Worm (Caenorhabditis elegans) whole organism, mixed stage, embryonic: ENCODE data around the gene str-12.
"Not testable (repeated sequence)": the region's sequence is repeated elsewhere in the genome, so short reads cannot be mapped to it uniquely, and the experiment has no call there.

Source experiments
- M03D4.4 ChIP-seq: sonication (generic microtip); optimal IDR thresholded peaks from 2 replicates; lab custom pipeline; 2017; ENCODE audit warnings: mild to moderate bottlenecking, missing genetic modification characterization, missing compliant biosample characterization
- blmp-1 ChIP-seq: fragments of 150-350 bp; optimal IDR thresholded peaks from 2 replicates; lab custom pipeline; 2014; ENCODE audit warnings: missing biosample characterization, missing genetic modification characterization
- ceh-39 ChIP-seq: fragments of 150-350 bp; optimal IDR thresholded peaks from 2 replicates; lab custom pipeline; 2014; ENCODE audit warnings: missing biosample characterization, missing genetic modification characterization
- ceh-83 ChIP-seq: fragments of 200-800 bp; sonication (Bioruptor generic); optimal IDR thresholded peaks from 2 replicates; lab custom pipeline; 2018; ENCODE audit warnings: mild to moderate bottlenecking, missing genetic modification characterization, missing compliant biosample characterization
- cnd-1 ChIP-seq: fragments of 200-800 bp; sonication (Bioruptor generic); optimal IDR thresholded peaks from 2 replicates; lab custom pipeline; 2018; ENCODE audit warnings: mild to moderate bottlenecking, missing genetic modification characterization, missing compliant biosample characterization
- drap-1 ChIP-seq: fragments of 200-800 bp; sonication (Bioruptor generic); optimal IDR thresholded peaks from 3 replicates; lab custom pipeline; 2018; ENCODE audit warnings: mild to moderate bottlenecking, missing genetic modification characterization, missing compliant biosample characterization
- elt-1 ChIP-seq: sonication (generic microtip); optimal IDR thresholded peaks from 2 replicates; lab custom pipeline; 2017; ENCODE audit warnings: missing genetic modification characterization, mild to moderate bottlenecking, missing compliant biosample characterization, antibody characterized with exemption, moderate library complexity, borderline replicate concordance; ENCODE audit not compliant: insufficient read depth
- elt-3 ChIP-seq: fragments of 150-350 bp; optimal IDR thresholded peaks from 2 replicates; lab custom pipeline; 2014; ENCODE audit warnings: missing biosample characterization, missing genetic modification characterization
- flh-1 ChIP-seq: fragments of 200-800 bp; sonication (Bioruptor generic); optimal IDR thresholded peaks from 2 replicates; lab custom pipeline; 2018; ENCODE audit warnings: mild to moderate bottlenecking, missing genetic modification characterization, moderate library complexity, missing compliant biosample characterization
- ham-2 ChIP-seq: fragments of 200-800 bp; sonication (Bioruptor generic); optimal IDR thresholded peaks from 2 replicates; lab custom pipeline; 2018; ENCODE audit warnings: mild to moderate bottlenecking, missing genetic modification characterization, missing compliant biosample characterization
- hlh-1 ChIP-seq: fragments of 150-350 bp; optimal IDR thresholded peaks from 2 replicates; lab custom pipeline; 2014; ENCODE audit warnings: missing biosample characterization, missing genetic modification reagents, missing genetic modification characterization
- lin-13 ChIP-seq: fragments of 150-350 bp; optimal IDR thresholded peaks from 2 replicates; lab custom pipeline; 2014; ENCODE audit warnings: missing biosample characterization, missing genetic modification characterization
- lin-32 ChIP-seq: fragments of 200-800 bp; sonication (Bioruptor generic); optimal IDR thresholded peaks from 2 replicates; lab custom pipeline; 2018; ENCODE audit warnings: mild to moderate bottlenecking, missing genetic modification characterization, missing compliant biosample characterization
- lsy-2 ChIP-seq: fragments of 150-350 bp; optimal IDR thresholded peaks from 2 replicates; lab custom pipeline; 2014; ENCODE audit warnings: missing biosample characterization, missing genetic modification characterization
- mab-5 ChIP-seq: fragments of 150-350 bp; optimal IDR thresholded peaks from 2 replicates; lab custom pipeline; 2014; ENCODE audit warnings: missing biosample characterization, missing genetic modification characterization
- mep-1 ChIP-seq: fragments of 150-350 bp; optimal IDR thresholded peaks from 2 replicates; lab custom pipeline; 2017; ENCODE audit warnings: missing biosample characterization, missing genetic modification reagents, missing genetic modification characterization, inconsistent platforms
- mls-2 ChIP-seq: sonication (generic microtip); optimal IDR thresholded peaks from 2 replicates; lab custom pipeline; 2016; ENCODE audit warnings: mild to moderate bottlenecking, missing genetic modification characterization, moderate library complexity, missing compliant biosample characterization
- nhr-12 ChIP-seq: fragments of 150-350 bp; optimal IDR thresholded peaks from 2 replicates; lab custom pipeline; 2014; ENCODE audit warnings: missing biosample characterization, missing genetic modification characterization
- nhr-2 ChIP-seq: fragments of 150-350 bp; optimal IDR thresholded peaks from 2 replicates; lab custom pipeline; 2014; ENCODE audit warnings: missing biosample characterization, missing genetic modification characterization
- nhr-237 ChIP-seq: fragments of 150-350 bp; optimal IDR thresholded peaks from 2 replicates; lab custom pipeline; 2014; ENCODE audit warnings: missing biosample characterization, missing genetic modification characterization
- nhr-28 ChIP-seq: fragments of 150-350 bp; optimal IDR thresholded peaks from 2 replicates; lab custom pipeline; 2014; ENCODE audit warnings: missing biosample characterization, missing genetic modification characterization
- pha-4 ChIP-seq: fragments of 150-350 bp; optimal IDR thresholded peaks from 2 replicates; lab custom pipeline; 2018; ENCODE audit warnings: missing biosample characterization, missing genetic modification reagents, missing genetic modification characterization
- sem-2 ChIP-seq: fragments of 200-800 bp; sonication (Bioruptor generic); optimal IDR thresholded peaks from 2 replicates; lab custom pipeline; 2018; ENCODE audit warnings: mild to moderate bottlenecking, missing genetic modification characterization, missing compliant biosample characterization
- snpc-4 ChIP-seq: fragments of 150-350 bp; optimal IDR thresholded peaks from 2 replicates; lab custom pipeline; 2014; ENCODE audit warnings: missing biosample characterization, missing genetic modification characterization
- sptf-1 ChIP-seq: sonication (generic microtip); optimal IDR thresholded peaks from 2 replicates; lab custom pipeline; 2017; ENCODE audit warnings: mild to moderate bottlenecking, missing genetic modification characterization, moderate library complexity, missing compliant biosample characterization
- tbx-8 ChIP-seq: fragments of 200-800 bp; sonication (Bioruptor generic); optimal IDR thresholded peaks from 2 replicates; lab custom pipeline; 2018; ENCODE audit warnings: mild to moderate bottlenecking, missing genetic modification characterization, moderate library complexity, missing compliant biosample characterization
- unc-120 ChIP-seq: sonication (generic microtip); optimal IDR thresholded peaks from 2 replicates; lab custom pipeline; 2017; ENCODE audit warnings: missing genetic modification characterization, missing compliant biosample characterization; ENCODE audit not compliant: poor library complexity, severe bottlenecking
- unc-62 ChIP-seq: fragments of 150-350 bp; optimal IDR thresholded peaks from 2 replicates; lab custom pipeline; 2014; ENCODE audit warnings: missing biosample characterization, missing genetic modification reagents, missing genetic modification characterization
- zip-8 ChIP-seq: fragments of 150-350 bp; optimal IDR thresholded peaks from 2 replicates; lab custom pipeline; 2014; ENCODE audit warnings: missing biosample characterization, missing genetic modification characterization

str-12 gene

DNA sequence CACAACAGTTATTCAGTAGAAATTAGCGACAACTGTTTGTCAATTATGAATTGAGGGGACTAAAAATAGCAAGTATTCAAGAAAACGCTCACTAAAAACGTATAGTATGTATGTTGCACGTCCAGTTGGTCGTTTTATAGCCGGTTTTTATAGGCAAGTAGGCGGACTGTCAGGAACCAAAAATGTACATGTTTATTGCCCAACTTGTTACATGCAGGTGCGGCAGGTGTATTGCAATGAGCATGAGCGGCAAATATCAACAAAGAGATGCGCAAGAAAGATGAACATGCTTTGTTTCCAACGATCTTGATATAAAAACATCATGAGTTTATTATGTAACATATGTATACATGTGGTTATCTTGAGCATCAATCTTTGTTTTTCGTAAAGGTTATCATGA, 10.9 kb upstream of the str-12 start, which contains the start of gene B0391.14:
Gene B0391.14, minus strand, starts transcription at position 101 of the 400 bp plus-strand sequence.
- not testable (repeated sequence) for TF ChIP-seq mab-5; unc-120 (tag; lab: Kevin White, UChicago); lin-32 (GFP tag; lab: Kevin White, UChicago)
- TF ChIP-seq, all 35 proteins: peak for 0; not testable (repeated sequence) for 35

DNA sequence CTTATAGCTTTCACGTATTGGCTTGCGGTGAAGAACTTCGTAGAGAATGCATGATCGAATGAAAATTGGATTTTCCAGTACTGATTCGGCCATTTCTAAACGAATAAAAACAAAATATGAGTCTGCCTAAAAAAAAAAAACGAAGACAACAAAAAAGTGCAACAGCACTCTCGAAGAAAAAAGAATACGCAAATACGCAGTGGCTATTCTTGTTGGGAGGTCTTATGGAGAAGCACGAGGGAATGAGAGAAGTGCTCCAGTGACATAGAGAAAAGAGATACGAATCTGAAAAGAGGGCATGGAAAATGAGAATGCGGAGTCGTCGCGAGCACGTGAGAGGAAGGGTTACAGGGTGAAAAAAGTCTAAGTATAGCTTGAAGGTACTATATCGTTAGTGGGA, 8.4 kb upstream of the str-12 start, which contains the start of gene fbxa-152:
Gene fbxa-152, minus strand, starts transcription at position 101 of the 400 bp plus-strand sequence.
- TF ChIP-seq ceh-39 (tag; lab: Kevin White, UChicago), result no peak
- TF ChIP-seq, all 35 proteins: peak for 0

DNA sequence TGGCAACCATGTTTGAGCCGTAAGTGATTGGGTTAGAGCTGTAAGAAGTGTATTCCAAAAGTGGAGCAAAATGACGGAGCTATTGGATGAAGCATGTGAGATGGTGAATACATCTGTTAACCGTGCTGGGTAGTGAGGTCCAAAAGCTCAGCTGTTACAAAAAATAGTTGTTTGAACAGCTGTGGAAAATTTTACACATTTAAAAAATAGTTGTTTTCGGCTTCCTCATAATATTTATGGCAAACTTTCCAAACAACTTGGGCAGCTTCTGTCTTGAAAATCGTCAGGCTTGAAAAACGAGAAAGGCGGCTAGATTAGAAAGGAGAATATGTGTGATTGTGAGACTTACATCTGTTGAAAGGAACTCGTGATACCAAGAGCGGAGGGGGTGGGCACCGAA, 5.6 kb upstream of the str-12 start, which contains the start of gene fbxa-154:
Gene fbxa-154, minus strand, starts transcription at position 101 of the 400 bp plus-strand sequence.
- TF ChIP-seq M03D4.4 (tag; lab: Kevin White, UChicago) (no peak), tbx-8 (GFP tag; lab: Kevin White, UChicago) (no peak), snpc-4 (tag; lab: Kevin White, UChicago) (no peak), zip-8 (tag; lab: Kevin White, UChicago) (no peak)
- TF ChIP-seq, all 35 proteins: peak for 0

DNA sequence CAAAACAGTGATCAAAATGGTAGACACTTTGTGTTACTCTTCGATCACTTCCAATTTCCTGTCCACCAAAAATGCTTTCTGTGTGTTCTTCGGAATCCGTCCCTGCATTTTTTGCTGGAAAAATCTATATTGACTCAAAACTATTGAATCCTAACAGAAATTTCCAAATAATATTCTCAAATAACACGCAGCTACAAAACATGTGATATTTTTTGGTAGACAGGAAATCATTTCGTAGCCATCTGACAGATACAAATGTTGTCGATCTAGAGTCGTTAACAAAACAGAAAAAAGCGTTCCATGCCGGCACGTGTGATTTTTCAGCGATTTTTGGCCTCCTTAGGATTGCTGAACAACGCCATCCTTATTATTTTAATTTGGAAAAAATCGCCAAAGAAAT, 2.2 kb downstream of the str-12 start, which contains the start of gene str-263:
Gene str-263, plus strand, starts transcription at position 301 of the 400 bp plus-strand sequence.
- TF ChIP-seq cnd-1 (tag; lab: Kevin White, UChicago) (no peak), flh-1 (GFP tag; lab: Kevin White, UChicago) (no peak), mep-1 (no peak), nhr-12 (tag; lab: Kevin White, UChicago) (no peak), unc-120 (tag; lab: Kevin White, UChicago) (no peak), mab-5 (no peak), pha-4 (tag; lab: Kevin White, UChicago) (no peak), nhr-28 (tag; lab: Kevin White, UChicago) (no peak)

DNA sequence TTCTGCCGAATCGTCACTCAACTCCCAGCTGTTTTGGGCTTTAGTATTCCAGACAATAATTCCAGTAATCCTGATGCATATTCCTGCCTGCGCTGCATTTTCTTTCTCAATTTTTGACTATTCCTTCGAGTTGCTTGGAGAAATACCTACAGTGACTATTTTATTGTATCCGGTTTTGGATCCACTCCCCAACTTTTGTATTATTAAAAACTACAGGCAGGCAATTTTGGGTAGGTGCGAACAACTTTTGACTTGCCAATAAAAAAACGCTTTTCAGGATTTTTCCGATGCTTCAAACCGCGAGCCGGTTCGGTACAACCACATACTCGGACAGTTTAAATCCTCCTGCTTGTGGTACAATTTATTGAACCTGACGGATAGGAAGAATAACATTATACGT, 3.8 kb downstream of the str-12 start:
- TF ChIP-seq ceh-39 (tag; lab: Kevin White, UChicago), result no peak
- TF ChIP-seq, all 35 proteins: peak for 0

DNA sequence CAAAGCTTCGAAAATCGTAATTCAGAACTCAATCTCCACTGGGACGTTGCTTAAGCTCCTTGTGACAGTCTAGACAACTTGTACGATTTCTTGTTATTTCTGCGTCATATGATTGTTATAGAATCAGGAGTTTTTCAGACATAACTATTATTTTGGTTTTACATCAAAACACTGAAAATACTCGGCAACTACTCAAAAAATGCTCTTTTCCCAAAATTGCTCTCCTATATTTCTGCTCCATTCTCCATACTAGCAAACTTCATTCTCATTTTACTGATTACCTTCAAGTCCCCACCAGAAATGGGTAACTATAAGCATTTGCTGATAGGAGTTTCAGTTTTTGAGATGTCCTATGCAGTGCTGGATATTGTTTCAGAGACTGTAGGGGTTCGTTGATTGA, 10.8 kb downstream of the str-12 start, which contains the start of gene C55A1.1:
Gene C55A1.1, plus strand, starts transcription at position 301 of the 400 bp plus-strand sequence.
- no peak for TF ChIP-seq lsy-2 (tag; lab: Kevin White, UChicago)
- TF ChIP-seq unc-120 (tag; lab: Kevin White, UChicago), result no peak
- no peak for TF ChIP-seq sptf-1
- no peak for TF ChIP-seq mls-2 (tag; lab: Kevin White, UChicago)
- no peak for TF ChIP-seq elt-3
- TF ChIP-seq hlh-1 (tag; lab: Kevin White, UChicago), result no peak
- TF ChIP-seq unc-62, result no peak
- no peak for TF ChIP-seq nhr-28 (tag; lab: Kevin White, UChicago)
- TF ChIP-seq nhr-12 (tag; lab: Kevin White, UChicago), result no peak
- TF ChIP-seq cnd-1 (tag; lab: Kevin White, UChicago), result no peak

DNA sequence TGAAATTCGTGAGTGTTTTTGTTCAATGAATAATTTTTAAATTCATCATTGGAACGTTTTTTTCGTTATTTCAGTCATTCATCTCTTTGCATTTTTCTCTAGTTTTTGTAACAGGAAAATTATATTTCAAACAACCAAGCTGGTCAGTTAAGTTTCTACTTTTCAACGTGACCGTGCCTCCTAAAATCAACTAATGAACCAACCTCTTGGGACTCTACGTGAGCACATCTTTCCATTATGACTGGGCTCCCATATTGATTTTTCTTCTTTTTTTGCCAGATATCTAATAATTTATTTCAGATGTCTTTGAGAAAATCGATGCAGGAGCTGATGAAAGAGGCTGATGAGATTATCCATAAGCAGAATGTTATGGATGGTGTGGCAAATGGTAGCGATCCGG, 14.9 kb downstream of the str-12 start, which contains the start of gene C55A1.11:
Gene C55A1.11, plus strand, starts transcription at position 301 of the 400 bp plus-strand sequence.
- TF ChIP-seq nhr-2 (no peak), blmp-1 (tag; lab: Kevin White, UChicago) (no peak), sem-2 (GFP tag; lab: Kevin White, UChicago) (no peak), drap-1 (GFP tag; lab: Kevin White, UChicago) (no peak), zip-8 (tag; lab: Kevin White, UChicago) (no peak), ham-2 (GFP tag; lab: Kevin White, UChicago) (no peak), hlh-1 (tag; lab: Kevin White, UChicago) (no peak), sptf-1 (no peak)
- TF ChIP-seq, all 35 proteins: peak for 0

DNA sequence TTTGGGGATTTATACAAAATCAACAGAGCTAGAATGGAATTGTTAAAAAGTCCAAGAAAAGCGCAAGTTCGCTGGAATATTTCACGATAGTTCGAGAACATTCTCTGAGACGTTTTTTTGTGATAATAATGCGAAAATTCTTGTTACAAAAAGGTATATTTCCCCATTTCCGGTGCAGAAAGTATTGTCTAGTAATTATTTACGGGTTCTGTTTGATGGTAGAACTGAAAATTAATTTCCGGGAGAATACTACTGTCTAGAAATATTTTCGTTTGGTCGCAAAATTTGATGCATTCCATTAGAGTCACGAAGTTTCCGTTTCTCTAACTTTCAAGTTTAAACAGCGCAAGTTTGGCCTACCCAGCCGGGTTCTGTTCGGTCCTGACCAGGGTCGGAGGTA, 18.9 kb downstream of the str-12 start, which contains the start of gene str-248:
Gene str-248, minus strand, starts transcription at position 101 of the 400 bp plus-strand sequence.
- TF ChIP-seq mab-5 (no peak), unc-62 (no peak), nhr-237 (tag; lab: Kevin White, UChicago) (no peak), blmp-1 (tag; lab: Kevin White, UChicago) (no peak), elt-1 (tag; lab: Kevin White, UChicago) (no peak), mep-1 (no peak), ceh-83 (GFP tag; lab: Kevin White, UChicago) (no peak), pha-4 (tag; lab: Kevin White, UChicago) (no peak), lin-13 (tag; lab: Kevin White, UChicago) (no peak), M03D4.4 (tag; lab: Kevin White, UChicago) (no peak)
